Worm (Caenorhabditis elegans) whole organism, mixed stage, embryonic: ENCODE results near the gene dpy-19.

Experiments used
- blmp-1 ChIP-seq: fragments of 150-350 bp; optimal IDR thresholded peaks from 2 replicates; lab custom pipeline; 2014; ENCODE audit warnings: missing biosample characterization, missing genetic modification characterization
- elt-1 ChIP-seq: sonication (generic microtip); optimal IDR thresholded peaks from 2 replicates; lab custom pipeline; 2017; ENCODE audit warnings: missing genetic modification characterization, mild to moderate bottlenecking, missing compliant biosample characterization, antibody characterized with exemption, moderate library complexity, borderline replicate concordance; ENCODE audit not compliant: insufficient read depth
- ham-2 ChIP-seq: fragments of 200-800 bp; sonication (Bioruptor generic); optimal IDR thresholded peaks from 2 replicates; lab custom pipeline; 2018; ENCODE audit warnings: mild to moderate bottlenecking, missing genetic modification characterization, missing compliant biosample characterization
- lin-13 ChIP-seq: fragments of 150-350 bp; optimal IDR thresholded peaks from 2 replicates; lab custom pipeline; 2014; ENCODE audit warnings: missing biosample characterization, missing genetic modification characterization
- lsy-2 ChIP-seq: fragments of 150-350 bp; optimal IDR thresholded peaks from 2 replicates; lab custom pipeline; 2014; ENCODE audit warnings: missing biosample characterization, missing genetic modification characterization
- mab-5 ChIP-seq: fragments of 150-350 bp; optimal IDR thresholded peaks from 2 replicates; lab custom pipeline; 2014; ENCODE audit warnings: missing biosample characterization, missing genetic modification characterization
- nhr-2 ChIP-seq: fragments of 150-350 bp; optimal IDR thresholded peaks from 2 replicates; lab custom pipeline; 2014; ENCODE audit warnings: missing biosample characterization, missing genetic modification characterization
- nhr-237 ChIP-seq: fragments of 150-350 bp; optimal IDR thresholded peaks from 2 replicates; lab custom pipeline; 2014; ENCODE audit warnings: missing biosample characterization, missing genetic modification characterization
- nhr-28 ChIP-seq: fragments of 150-350 bp; optimal IDR thresholded peaks from 2 replicates; lab custom pipeline; 2014; ENCODE audit warnings: missing biosample characterization, missing genetic modification characterization
- sem-2 ChIP-seq: fragments of 200-800 bp; sonication (Bioruptor generic); optimal IDR thresholded peaks from 2 replicates; lab custom pipeline; 2018; ENCODE audit warnings: mild to moderate bottlenecking, missing genetic modification characterization, missing compliant biosample characterization
- sptf-1 ChIP-seq: sonication (generic microtip); optimal IDR thresholded peaks from 2 replicates; lab custom pipeline; 2017; ENCODE audit warnings: mild to moderate bottlenecking, missing genetic modification characterization, moderate library complexity, missing compliant biosample characterization
- unc-120 ChIP-seq: sonication (generic microtip); optimal IDR thresholded peaks from 2 replicates; lab custom pipeline; 2017; ENCODE audit warnings: missing genetic modification characterization, missing compliant biosample characterization; ENCODE audit not compliant: poor library complexity, severe bottlenecking
- unc-62 ChIP-seq: fragments of 150-350 bp; optimal IDR thresholded peaks from 2 replicates; lab custom pipeline; 2014; ENCODE audit warnings: missing biosample characterization, missing genetic modification reagents, missing genetic modification characterization

DNA sequence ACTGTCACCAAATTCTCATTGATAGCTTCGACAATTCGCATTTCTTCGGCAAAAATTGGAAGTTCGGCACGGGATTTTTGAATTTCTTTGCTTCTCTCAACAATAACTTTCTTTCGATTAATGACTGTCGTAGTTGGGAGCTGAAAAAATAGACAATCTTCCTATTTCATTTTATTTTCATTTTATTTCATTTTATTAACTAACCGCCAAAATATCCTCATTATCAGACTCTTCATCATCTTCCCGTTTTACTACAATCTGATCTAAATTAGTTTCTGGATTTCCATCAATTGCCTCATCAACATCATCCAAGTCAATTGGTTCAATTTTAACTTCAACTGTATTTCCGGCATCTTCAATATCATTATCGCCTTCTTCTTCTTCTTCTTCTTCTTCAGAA, 53.7 kb downstream of the dpy-19 start:
- TF ChIP-seq elt-1 (tag; lab: Kevin White, UChicago) = no peak
- no peak for TF ChIP-seq nhr-28 (tag; lab: Kevin White, UChicago)
- TF ChIP-seq unc-120 = no peak
- no peak for TF ChIP-seq blmp-1 (tag; lab: Kevin White, UChicago)
- TF ChIP-seq lsy-2 (tag; lab: Kevin White, UChicago) = no peak
- no peak for TF ChIP-seq ham-2 (GFP tag; lab: Kevin White, UChicago)
- TF ChIP-seq lin-13 = no peak
- no peak for TF ChIP-seq nhr-2 (tag; lab: Kevin White, UChicago)
- no peak for TF ChIP-seq sem-2
- no peak for TF ChIP-seq unc-62 (GFP tag; lab: Kevin White, UChicago)
- no peak for TF ChIP-seq mab-5 (tag; lab: Kevin White, UChicago)
- TF ChIP-seq nhr-237 (tag; lab: Kevin White, UChicago) = no peak
- no peak for TF ChIP-seq sptf-1 (tag; lab: Kevin White, UChicago)
